Worm (Caenorhabditis elegans): ENCODE measurements around the gene T08D10.5.

DNA sequence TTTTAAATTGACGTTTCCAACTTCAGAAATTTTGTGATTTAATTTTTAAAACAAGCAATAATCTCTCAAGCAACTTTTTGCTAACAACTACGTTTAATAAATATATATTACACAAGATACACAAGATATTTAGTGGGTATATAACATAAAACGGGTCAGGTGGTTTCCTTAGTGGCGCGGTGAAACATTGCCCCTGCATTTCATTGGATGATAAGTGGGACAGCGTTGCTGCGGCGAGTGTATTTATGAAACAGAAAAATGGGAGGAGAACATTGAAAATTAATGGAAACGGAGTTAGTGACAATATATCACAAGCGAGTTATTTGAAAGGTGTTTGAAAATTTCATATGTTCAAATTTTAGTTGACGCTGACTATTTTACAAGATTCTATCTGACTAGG, 35.4 kb downstream of the T08D10.5 start:
- no peak for TF ChIP-seq die-1 (tag; optimal IDR thresholded peaks at IDR 0.05)
- TF ChIP-seq unc-62 (GFP tag; optimal IDR thresholded peaks at IDR 0.05): no peak
- no peak for TF ChIP-seq nhr-179 (tag; optimal IDR thresholded peaks at IDR 0.05)
- no peak for TF ChIP-seq let-607 (tag; optimal IDR thresholded peaks at IDR 0.05)
- no peak for TF ChIP-seq ama-1 (optimal IDR thresholded peaks at IDR 0.05)
- TF ChIP-seq ama-1 (GFP tag; optimal IDR thresholded peaks at IDR 0.05): no peak
